Fruit fly (Drosophila melanogaster) whole organism, adult: ENCODE results near the gene CG10337.

Source experiments
- CG11617 ChIP-seq: fragments of 200-800 bp; sonication (Bioruptor generic); optimal IDR thresholded peaks from 2 replicates; lab custom pipeline; 2017; ENCODE audit warnings: mild to moderate bottlenecking, missing biosample characterization, missing genetic modification reagents, missing genetic modification characterization
- CG12768 ChIP-seq: fragments of 200-800 bp; sonication (Bioruptor generic); optimal IDR thresholded peaks from 2 replicates; lab custom pipeline; 2017; ENCODE audit warnings: missing biosample characterization, missing genetic modification characterization, mild to moderate bottlenecking, moderate library complexity, missing genetic modification reagents
- CG14711 ChIP-seq: fragments of 200-800 bp; sonication (Bioruptor generic); optimal IDR thresholded peaks from 2 replicates; lab custom pipeline; 2018; ENCODE audit warnings: missing biosample characterization, mild to moderate bottlenecking, missing genetic modification characterization, moderate library complexity
- CG1620 ChIP-seq: fragments of 200-800 bp; sonication (Bioruptor generic); optimal IDR thresholded peaks from 2 replicates; lab custom pipeline; 2016; ENCODE audit warnings: missing biosample characterization, missing genetic modification characterization
- CG33017 ChIP-seq: fragments of 200-800 bp; sonication (Bioruptor generic); optimal IDR thresholded peaks from 2 replicates; lab custom pipeline; 2018; ENCODE audit warnings: missing biosample characterization, mild to moderate bottlenecking, missing genetic modification characterization, moderate library complexity
- CG5204 ChIP-seq: fragments of 200-800 bp; sonication (Bioruptor generic); optimal IDR thresholded peaks from 2 replicates; lab custom pipeline; 2016; ENCODE audit warnings: missing biosample characterization, missing genetic modification characterization
- CG7045 ChIP-seq: fragments of 200-800 bp; sonication (Bioruptor generic); optimal IDR thresholded peaks from 2 replicates; lab custom pipeline; 2017; ENCODE audit warnings: missing biosample characterization, mild to moderate bottlenecking, missing genetic modification characterization
- CG7101 ChIP-seq: fragments of 200-800 bp; sonication (Bioruptor generic); optimal IDR thresholded peaks from 2 replicates; lab custom pipeline; 2018; ENCODE audit warnings: missing biosample characterization, mild to moderate bottlenecking, missing genetic modification characterization, moderate library complexity
- Clk ChIP-seq: fragments of 200-800 bp; sonication (Bioruptor generic); optimal IDR thresholded peaks from 2 replicates; lab custom pipeline; 2017; ENCODE audit warnings: missing biosample characterization, missing genetic modification characterization
- Crg-1 ChIP-seq: fragments of 200-800 bp; sonication (Bioruptor generic); optimal IDR thresholded peaks from 2 replicates; lab custom pipeline; 2016; ENCODE audit warnings: missing biosample characterization, missing genetic modification characterization
- Hr96 ChIP-seq: fragments of 200-800 bp; sonication (Bioruptor generic); optimal IDR thresholded peaks from 2 replicates; lab custom pipeline; 2016; ENCODE audit warnings: missing biosample characterization, missing genetic modification characterization
- Mnt ChIP-seq: fragments of 200-800 bp; sonication (Bioruptor generic); optimal IDR thresholded peaks from 2 replicates; lab custom pipeline; 2016; ENCODE audit warnings: missing biosample characterization, mild to moderate bottlenecking, missing genetic modification characterization
- bab1 ChIP-seq: fragments of 200-800 bp; sonication (Bioruptor generic); optimal IDR thresholded peaks from 3 replicates; lab custom pipeline; 2019; ENCODE audit warnings: missing biosample characterization, mild to moderate bottlenecking, missing genetic modification characterization, moderate library complexity
- cic ChIP-seq: fragments of 200-800 bp; sonication (Bioruptor generic); optimal IDR thresholded peaks from 2 replicates; lab custom pipeline; 2017; ENCODE audit warnings: missing biosample characterization, mild to moderate bottlenecking, missing genetic modification characterization, moderate library complexity
- cnc ChIP-seq, 2 experiments: fragments of >200 bp; optimal IDR thresholded peaks; 2 replicates each; lab custom pipeline; 2017
- kay ChIP-seq: fragments of 200-800 bp; sonication (Bioruptor generic); peaks from one replicate; lab custom pipeline; 2016; ENCODE audit warnings: missing biosample characterization, missing genetic modification characterization, borderline replicate concordance
- ovo ChIP-seq: fragments of 200-800 bp; sonication (Bioruptor generic); optimal IDR thresholded peaks from 2 replicates; lab custom pipeline; 2016; ENCODE audit warnings: missing biosample characterization, missing genetic modification characterization
- pad ChIP-seq: fragments of 200-800 bp; sonication (Bioruptor generic); optimal IDR thresholded peaks from 3 replicates; lab custom pipeline; 2017; ENCODE audit warnings: missing biosample characterization, missing genetic modification characterization, mild to moderate bottlenecking, moderate library complexity, missing genetic modification reagents
- tj ChIP-seq: fragments of 200-800 bp; sonication (Bioruptor generic); optimal IDR thresholded peaks from 3 replicates; lab custom pipeline; 2017; ENCODE audit warnings: missing biosample characterization, mild to moderate bottlenecking, missing genetic modification characterization, moderate library complexity
- toe ChIP-seq: fragments of 200-800 bp; sonication (Bioruptor generic); optimal IDR thresholded peaks from 2 replicates; lab custom pipeline; 2016; ENCODE audit warnings: missing biosample characterization, missing genetic modification characterization

CG10337 gene

DNA sequence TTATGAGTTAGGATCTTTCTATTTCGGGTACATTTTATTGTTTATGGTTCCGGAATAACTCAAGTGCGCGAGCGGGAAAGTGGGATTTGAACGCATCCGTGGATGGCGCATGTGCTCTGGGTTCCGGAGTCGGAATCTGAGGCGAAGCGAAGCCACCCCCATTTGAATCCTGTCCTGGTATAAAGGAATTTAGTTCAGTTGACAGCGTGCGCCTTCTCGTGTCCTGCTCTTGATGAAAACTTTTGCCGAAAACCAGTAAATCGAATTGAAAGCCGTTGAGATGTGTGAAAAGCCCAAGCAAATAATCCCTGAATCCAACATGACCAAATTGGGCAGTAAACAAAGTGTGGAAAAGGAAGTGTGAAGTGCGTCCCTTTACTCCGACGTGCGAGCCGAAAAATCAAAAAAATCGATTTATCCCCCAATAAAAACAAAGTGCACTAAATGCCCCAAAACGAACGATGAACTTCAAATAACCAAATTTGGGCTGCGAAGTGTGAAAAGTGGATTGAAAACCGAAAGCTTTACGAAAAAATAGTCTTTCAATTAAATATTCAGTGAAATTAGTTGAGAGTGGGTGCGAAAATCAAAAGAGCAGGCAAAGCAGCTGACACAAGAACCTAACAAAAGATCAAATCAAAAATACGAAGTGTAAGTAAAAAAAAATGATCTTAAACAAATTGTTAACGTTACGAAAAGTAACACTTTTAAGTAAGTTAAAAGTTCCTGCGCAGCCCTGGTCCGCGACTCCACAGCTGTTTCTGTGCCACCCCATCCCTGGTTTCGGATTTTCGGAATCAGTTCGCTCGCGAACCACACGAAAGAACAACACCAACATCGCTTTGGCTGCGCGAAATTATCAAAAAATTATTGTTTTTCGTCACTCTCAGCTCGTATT, 39.9 kb upstream of the CG10337 start, which contains the start of gene Lar:
TSS of gene Lar (plus strand) at position 188 of the 898 bp plus-strand sequence.
- TF ChIP-seq Crg-1 (GFP tag; lab: Kevin White, UChicago) (peak; percentile 60), CG12768 (peak; percentile 46), cnc (optimal IDR thresholded peaks at IDR 0.05; lab: Kevin White, UChicago) (no peak), CG33017 (tag; lab: Kevin White, UChicago) (peak; percentile 32), CG7101 (peak; percentile 63), pad (GFP tag; lab: Kevin White, UChicago) (peak; percentile 1), Hr96 (GFP tag; lab: Kevin White, UChicago) (peak; percentile 47), bab1 (GFP tag; lab: Kevin White, UChicago) (peak; percentile 27), CG11617 (GFP tag; lab: Kevin White, UChicago) (peak; percentile 61), Mnt (GFP tag; lab: Kevin White, UChicago) (peak; percentile 38), Clk (peak; percentile 23), CG5204 (GFP tag; lab: Kevin White, UChicago) (no peak), ovo (GFP tag; lab: Kevin White, UChicago) (no peak), CG1620 (GFP tag; lab: Kevin White, UChicago) (no peak), tj (GFP tag; lab: Kevin White, UChicago) (peak; percentile 43), CG14711 (tag; lab: Kevin White, UChicago) (peak; percentile 19), toe (peak; percentile 56), cic (GFP tag; lab: Kevin White, UChicago) (peak; percentile 72), kay (no peak), CG7045 (GFP tag; lab: Kevin White, UChicago) (peak; percentile 34)

DNA sequence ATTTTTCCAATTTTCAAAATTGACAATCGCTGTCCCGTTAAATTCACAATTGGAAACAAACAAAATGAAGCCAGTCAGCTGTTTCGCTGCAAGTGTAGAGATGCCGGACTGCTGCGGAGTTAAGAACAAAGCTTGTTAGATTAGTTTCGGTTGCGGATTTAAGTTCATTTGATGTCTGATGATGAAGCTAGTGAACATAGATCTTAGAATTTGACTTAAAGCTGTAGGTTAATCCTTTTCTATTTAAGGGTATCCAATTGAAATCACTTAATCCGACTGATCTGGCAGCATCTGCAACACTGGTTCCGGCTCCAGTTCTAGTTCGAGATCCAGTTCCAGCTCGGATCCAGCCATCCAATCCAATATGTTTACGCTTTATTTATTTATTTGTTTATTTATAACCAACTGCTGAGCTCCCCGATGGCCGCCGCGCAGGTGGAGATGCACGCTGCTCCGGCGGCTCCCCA, 37.2 kb upstream of the CG10337 start, which contains the start of the genes PCNA2 and CG10366:
TSS of gene PCNA2 (minus strand) at position 65 of the 467 bp plus-strand sequence.
TSS of gene CG10366 (plus strand) at position 310 of the 467 bp plus-strand sequence.
- TF ChIP-seq CG11617 (GFP tag; lab: Kevin White, UChicago) (peak; percentile 72), CG5204 (GFP tag; lab: Kevin White, UChicago) (no peak), CG7045 (GFP tag; lab: Kevin White, UChicago) (peak; percentile 28), CG33017 (tag; lab: Kevin White, UChicago) (peak; percentile 58), CG7101 (peak; percentile 70), CG12768 (peak; percentile 49), Mnt (GFP tag; lab: Kevin White, UChicago) (peak; percentile 55), pad (GFP tag; lab: Kevin White, UChicago) (peak; percentile 40), CG14711 (tag; lab: Kevin White, UChicago) (peak; percentile 72), ovo (GFP tag; lab: Kevin White, UChicago) (peak; percentile 61), Clk (no peak), toe (peak; percentile 79), cic (GFP tag; lab: Kevin White, UChicago) (peak; percentile 9), tj (GFP tag; lab: Kevin White, UChicago) (peak; percentile 71), kay (no peak), Hr96 (GFP tag; lab: Kevin White, UChicago) (peak; percentile 75), bab1 (GFP tag; lab: Kevin White, UChicago) (peak; percentile 78), cnc (optimal IDR thresholded peaks at IDR 0.05; lab: Kevin White, UChicago) (no peak), CG1620 (GFP tag; lab: Kevin White, UChicago) (peak; percentile 79), Crg-1 (GFP tag; lab: Kevin White, UChicago) (peak; percentile 36)

dm6 chr2L:19582185-19582584, 35.4 kb upstream of the CG10337 start, which contains the start of gene Hakai:
Gene Hakai (minus strand): TSS chr2L:19582474.
- TF ChIP-seq Crg-1 (GFP tag; lab: Kevin White, UChicago) (peak; percentile 37), pad (GFP tag; lab: Kevin White, UChicago) (peak; percentile 48), Mnt (GFP tag; lab: Kevin White, UChicago) (peak; percentile 38), toe (peak; percentile 74), CG7045 (GFP tag; lab: Kevin White, UChicago) (peak; percentile 67), ovo (GFP tag; lab: Kevin White, UChicago) (no peak), cnc (optimal IDR thresholded peaks at IDR 0.05; lab: Kevin White, UChicago) (no peak), cic (GFP tag; lab: Kevin White, UChicago) (peak; percentile 6), CG11617 (GFP tag; lab: Kevin White, UChicago) (peak; percentile 48), CG12768 (peak; percentile 65), CG1620 (GFP tag; lab: Kevin White, UChicago) (peak; percentile 63), CG33017 (tag; lab: Kevin White, UChicago) (no peak), tj (GFP tag; lab: Kevin White, UChicago) (peak; percentile 70), CG14711 (tag; lab: Kevin White, UChicago) (peak; percentile 95), CG5204 (GFP tag; lab: Kevin White, UChicago) (no peak), kay (no peak), CG7101 (peak; percentile 46), Hr96 (GFP tag; lab: Kevin White, UChicago) (peak; percentile 78), Clk (peak; percentile 27), bab1 (GFP tag; lab: Kevin White, UChicago) (peak; percentile 60)

DNA sequence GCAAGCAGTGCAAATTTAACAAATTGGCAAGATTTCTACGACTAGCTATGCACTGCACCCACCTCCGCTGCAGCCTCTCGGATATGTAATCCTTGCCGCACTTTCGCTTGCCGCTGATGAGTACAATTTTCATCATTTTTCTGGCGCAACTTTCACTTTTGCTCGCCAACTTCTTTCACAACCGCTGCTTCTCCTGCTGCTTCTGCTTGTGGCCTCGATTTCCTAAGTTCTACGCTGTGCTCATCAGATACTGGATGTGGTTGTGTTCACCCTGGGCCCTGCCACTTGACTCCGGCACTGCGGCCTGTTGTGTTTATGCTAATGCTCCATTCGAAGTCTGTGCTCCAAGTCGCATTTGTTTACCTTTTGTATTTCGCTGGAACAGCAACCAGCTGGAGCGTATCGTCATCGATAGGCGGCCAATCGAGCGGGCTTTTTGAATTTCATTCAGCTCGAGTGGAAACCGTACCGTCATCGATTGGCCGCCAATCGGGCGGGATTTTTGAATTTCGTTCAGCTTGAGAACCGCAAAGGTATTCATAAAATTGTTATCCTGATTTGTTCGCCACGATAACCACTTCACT, 33.3 kb upstream of the CG10337 start, which contains the start of gene Pmvk:
TSS of gene Pmvk (minus strand) at position 357 of the 584 bp plus-strand sequence.
- TF ChIP-seq tj (GFP tag; lab: Kevin White, UChicago): peak; percentile 48
- no peak for TF ChIP-seq pad (GFP tag; lab: Kevin White, UChicago)
- TF ChIP-seq bab1 (GFP tag; lab: Kevin White, UChicago): peak; percentile 28
